Worm (Caenorhabditis elegans) whole organism, mixed stage, embryonic: Measurements from ENCODE around the gene R11D1.1.

Source experiments
- bed-3 ChIP-seq: fragments of 200-800 bp; sonication (Bioruptor generic); optimal IDR thresholded peaks from 3 replicates; lab custom pipeline; 2018; ENCODE audit warnings: mild to moderate bottlenecking, missing genetic modification characterization, moderate library complexity, missing compliant biosample characterization
- blmp-1 ChIP-seq: fragments of 150-350 bp; optimal IDR thresholded peaks from 2 replicates; lab custom pipeline; 2014; ENCODE audit warnings: missing biosample characterization, missing genetic modification characterization
- ceh-39 ChIP-seq: fragments of 150-350 bp; optimal IDR thresholded peaks from 2 replicates; lab custom pipeline; 2014; ENCODE audit warnings: missing biosample characterization, missing genetic modification characterization
- ceh-83 ChIP-seq: fragments of 200-800 bp; sonication (Bioruptor generic); optimal IDR thresholded peaks from 2 replicates; lab custom pipeline; 2018; ENCODE audit warnings: mild to moderate bottlenecking, missing genetic modification characterization, missing compliant biosample characterization
- cnd-1 ChIP-seq: fragments of 200-800 bp; sonication (Bioruptor generic); optimal IDR thresholded peaks from 2 replicates; lab custom pipeline; 2018; ENCODE audit warnings: mild to moderate bottlenecking, missing genetic modification characterization, missing compliant biosample characterization
- elt-3 ChIP-seq: fragments of 150-350 bp; optimal IDR thresholded peaks from 2 replicates; lab custom pipeline; 2014; ENCODE audit warnings: missing biosample characterization, missing genetic modification characterization
- flh-1 ChIP-seq: fragments of 200-800 bp; sonication (Bioruptor generic); optimal IDR thresholded peaks from 2 replicates; lab custom pipeline; 2018; ENCODE audit warnings: mild to moderate bottlenecking, missing genetic modification characterization, moderate library complexity, missing compliant biosample characterization
- lin-13 ChIP-seq: fragments of 150-350 bp; optimal IDR thresholded peaks from 2 replicates; lab custom pipeline; 2014; ENCODE audit warnings: missing biosample characterization, missing genetic modification characterization
- lin-32 ChIP-seq: fragments of 200-800 bp; sonication (Bioruptor generic); optimal IDR thresholded peaks from 2 replicates; lab custom pipeline; 2018; ENCODE audit warnings: mild to moderate bottlenecking, missing genetic modification characterization, missing compliant biosample characterization
- mep-1 ChIP-seq: fragments of 150-350 bp; optimal IDR thresholded peaks from 2 replicates; lab custom pipeline; 2017; ENCODE audit warnings: missing biosample characterization, missing genetic modification reagents, missing genetic modification characterization, inconsistent platforms
- mls-2 ChIP-seq: sonication (generic microtip); optimal IDR thresholded peaks from 2 replicates; lab custom pipeline; 2016; ENCODE audit warnings: mild to moderate bottlenecking, missing genetic modification characterization, moderate library complexity, missing compliant biosample characterization
- nhr-12 ChIP-seq: fragments of 150-350 bp; optimal IDR thresholded peaks from 2 replicates; lab custom pipeline; 2014; ENCODE audit warnings: missing biosample characterization, missing genetic modification characterization
- nhr-2 ChIP-seq: fragments of 150-350 bp; optimal IDR thresholded peaks from 2 replicates; lab custom pipeline; 2014; ENCODE audit warnings: missing biosample characterization, missing genetic modification characterization
- nhr-76 ChIP-seq: sonication (generic microtip); optimal IDR thresholded peaks from 2 replicates; lab custom pipeline; 2017; ENCODE audit warnings: missing biosample characterization, missing genetic modification characterization
- sem-2 ChIP-seq: fragments of 200-800 bp; sonication (Bioruptor generic); optimal IDR thresholded peaks from 2 replicates; lab custom pipeline; 2018; ENCODE audit warnings: mild to moderate bottlenecking, missing genetic modification characterization, missing compliant biosample characterization
- tbx-8 ChIP-seq: fragments of 200-800 bp; sonication (Bioruptor generic); optimal IDR thresholded peaks from 2 replicates; lab custom pipeline; 2018; ENCODE audit warnings: mild to moderate bottlenecking, missing genetic modification characterization, moderate library complexity, missing compliant biosample characterization
- unc-39 ChIP-seq: fragments of 150-350 bp; optimal IDR thresholded peaks from 2 replicates; lab custom pipeline; 2014; ENCODE audit warnings: missing biosample characterization, missing genetic modification characterization
- unc-62 ChIP-seq: fragments of 150-350 bp; optimal IDR thresholded peaks from 2 replicates; lab custom pipeline; 2014; ENCODE audit warnings: missing biosample characterization, missing genetic modification reagents, missing genetic modification characterization
- ztf-11 ChIP-seq: fragments of 150-350 bp; optimal IDR thresholded peaks from 2 replicates; lab custom pipeline; 2014; ENCODE audit warnings: missing biosample characterization, missing genetic modification characterization

R11D1.1 gene

DNA sequence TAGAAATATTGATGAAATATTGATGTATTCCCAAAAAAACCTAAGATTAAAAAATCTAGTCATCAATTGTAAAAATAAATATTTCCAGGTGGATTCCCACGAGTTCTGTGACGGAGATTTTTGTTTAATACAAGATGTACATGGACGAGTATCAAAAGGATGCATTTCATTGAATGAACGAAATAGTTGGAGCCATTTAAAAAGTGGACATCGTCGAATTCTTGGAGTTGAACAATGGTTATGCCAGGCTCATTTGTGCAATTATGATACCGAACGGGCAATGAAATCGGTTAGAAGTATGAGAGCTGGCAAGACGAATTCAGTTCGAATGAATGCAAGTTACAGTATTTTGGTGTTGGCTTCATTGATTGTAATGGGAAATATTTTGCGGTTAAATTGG is 45.4 kb downstream of the R11D1.1 start:
- TF ChIP-seq ztf-11 (tag; lab: Kevin White, UChicago) (no peak), unc-62 (no peak), unc-39 (tag; lab: Kevin White, UChicago) (no peak), nhr-76 (tag; lab: Kevin White, UChicago) (no peak), nhr-12 (tag; lab: Kevin White, UChicago) (no peak), elt-3 (no peak), tbx-8 (no peak), flh-1 (GFP tag; lab: Kevin White, UChicago) (no peak), ceh-39 (tag; lab: Kevin White, UChicago) (no peak), lin-13 (tag; lab: Kevin White, UChicago) (no peak)

DNA sequence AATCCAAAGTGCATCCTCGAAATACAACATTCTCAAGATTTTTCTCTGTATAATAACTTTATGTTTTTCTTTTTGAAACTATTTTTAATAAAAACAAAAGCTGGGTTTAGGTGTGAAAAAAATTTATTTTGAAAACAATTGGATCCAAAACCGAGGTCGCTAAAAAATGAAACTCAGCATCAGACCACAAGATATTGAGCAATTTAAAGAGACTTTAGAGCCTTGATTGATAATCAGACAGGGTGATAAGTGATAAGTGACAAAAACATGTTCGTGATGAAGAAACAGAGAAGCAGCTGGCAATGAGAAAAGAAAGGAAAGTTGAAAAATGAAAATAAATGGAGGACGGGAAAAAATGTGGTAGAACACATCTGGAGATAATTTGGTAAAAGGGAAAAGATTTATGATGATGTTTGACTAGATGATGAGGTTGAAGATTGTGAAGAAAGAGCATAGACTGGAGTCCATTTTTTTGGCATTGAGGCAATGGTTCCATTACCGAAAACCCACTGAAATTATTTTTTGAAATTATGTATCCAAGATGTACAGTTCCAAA is 47.4 kb downstream of the R11D1.1 start, which contains the start of gene C15C8.6:
TSS of gene C15C8.6 (minus strand) at position 51 of the 556 bp plus-strand sequence.
- TF ChIP-seq nhr-2 = no peak
- no peak for TF ChIP-seq mep-1 (tag; lab: Kevin White, UChicago)

DNA sequence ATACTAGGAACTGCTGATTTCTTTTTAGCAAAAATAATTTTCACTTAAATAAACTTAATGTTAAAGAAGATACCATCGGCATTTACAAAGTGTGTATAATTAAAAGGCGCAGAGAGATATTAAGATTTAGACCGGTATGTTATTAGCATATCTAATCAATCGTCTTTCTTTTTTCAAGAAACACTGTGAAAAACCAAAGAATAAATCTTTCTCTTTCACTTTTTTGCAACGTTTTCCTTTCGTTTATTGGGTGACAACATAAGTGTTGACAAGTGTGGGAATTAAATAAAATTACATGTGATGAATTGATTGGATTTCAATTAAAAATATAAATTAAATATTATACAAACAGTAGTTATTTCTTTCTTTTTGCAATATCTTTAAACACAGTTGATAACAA is 48.2 kb downstream of the R11D1.1 start, which contains the start of gene C15C8.8:
TSS of gene C15C8.8 (minus strand) at position 101 of the 400 bp plus-strand sequence.
- no peak for TF ChIP-seq cnd-1 (tag; lab: Kevin White, UChicago)
- TF ChIP-seq blmp-1 (tag; lab: Kevin White, UChicago) = no peak
- no peak for TF ChIP-seq ceh-83 (GFP tag; lab: Kevin White, UChicago)
- TF ChIP-seq bed-3 (GFP tag; lab: Kevin White, UChicago) = no peak
- TF ChIP-seq elt-3 = no peak
- no peak for TF ChIP-seq unc-62
- TF ChIP-seq, all 35 proteins: peak for 0

ce11 chrV:12754839-12755238 is 50.7 kb downstream of the R11D1.1 start, which contains the start of gene gpa-13:
Gene gpa-13 (minus strand): TSS chrV:12754939.
- no peak for TF ChIP-seq sem-2 (GFP tag; lab: Kevin White, UChicago)
- TF ChIP-seq ceh-83 (GFP tag; lab: Kevin White, UChicago) = no peak
- no peak for TF ChIP-seq lin-32 (GFP tag; lab: Kevin White, UChicago)
- no peak for TF ChIP-seq mls-2
- TF ChIP-seq unc-39 (tag; lab: Kevin White, UChicago) = no peak
- no peak for TF ChIP-seq lin-13 (tag; lab: Kevin White, UChicago)
